Fruit fly (Drosophila melanogaster) whole organism, pupa: ENCODE data around the gene CG15423.

Experiments used
- CG10348 ChIP-seq: fragments of 200-800 bp; sonication (Bioruptor generic); IDR thresholded peaks from 2 replicates; pipeline ENCODE4 v1.3.6; 2022; ENCODE audit warnings: missing biosample characterization, missing genetic modification characterization
- CG12605 ChIP-seq: fragments of 200-800 bp; sonication (Bioruptor generic); IDR thresholded peaks from 2 replicates; pipeline ENCODE4 v1.3.6; 2022; ENCODE audit warnings: missing biosample characterization, missing genetic modification characterization
- CG13204 ChIP-seq: fragments of 200-800 bp; sonication (Bioruptor generic); optimal IDR thresholded peaks from 2 replicates; lab custom pipeline; 2018; ENCODE audit warnings: missing biosample characterization, mild to moderate bottlenecking, missing genetic modification characterization, moderate library complexity
- CG14655 ChIP-seq: fragments of 200-800 bp; sonication (Bioruptor generic); optimal IDR thresholded peaks from 3 replicates; lab custom pipeline; 2017; ENCODE audit warnings: mild to moderate bottlenecking, missing biosample characterization, missing genetic modification reagents, missing genetic modification characterization
- CG15710 ChIP-seq: fragments of 200-800 bp; sonication (Bioruptor generic); optimal IDR thresholded peaks from 2 replicates; lab custom pipeline; 2018; ENCODE audit warnings: missing biosample characterization, mild to moderate bottlenecking, missing genetic modification characterization, moderate library complexity
- CG17806 ChIP-seq: fragments of 200-800 bp; sonication (Bioruptor generic); optimal IDR thresholded peaks from 2 replicates; lab custom pipeline; 2018; ENCODE audit warnings: missing biosample characterization, mild to moderate bottlenecking, missing genetic modification characterization, moderate library complexity
- CG34367 ChIP-seq: fragments of 200-800 bp; sonication (Bioruptor generic); optimal IDR thresholded peaks from 2 replicates; lab custom pipeline; 2018; ENCODE audit warnings: missing biosample characterization, mild to moderate bottlenecking, missing genetic modification characterization
- CG4496 ChIP-seq: fragments of 200-800 bp; sonication (Bioruptor generic); IDR thresholded peaks from 3 replicates; pipeline ENCODE4 v1.3.6; 2022; ENCODE audit warnings: missing biosample characterization, missing genetic modification characterization
- CG8159 ChIP-seq: fragments of 200-800 bp; sonication (Bioruptor generic); optimal IDR thresholded peaks from 3 replicates; lab custom pipeline; 2018; ENCODE audit warnings: missing biosample characterization, mild to moderate bottlenecking, missing genetic modification characterization, moderate library complexity
- CG8301 ChIP-seq: fragments of 200-800 bp; sonication (Bioruptor generic); optimal IDR thresholded peaks from 2 replicates; lab custom pipeline; 2018; ENCODE audit warnings: missing biosample characterization, mild to moderate bottlenecking, missing genetic modification characterization
- CG9948 ChIP-seq: fragments of 200-800 bp; sonication (Bioruptor generic); optimal IDR thresholded peaks from 2 replicates; lab custom pipeline; 2018; ENCODE audit warnings: missing biosample characterization, mild to moderate bottlenecking, missing genetic modification characterization, moderate library complexity
- D1 ChIP-seq: fragments of 200-800 bp; sonication (Bioruptor generic); optimal IDR thresholded peaks from 2 replicates; lab custom pipeline; 2018; ENCODE audit warnings: missing biosample characterization, mild to moderate bottlenecking, missing genetic modification characterization, moderate library complexity
- Ets98B ChIP-seq: fragments of 200-800 bp; sonication (Bioruptor generic); IDR thresholded peaks from 2 replicates; pipeline ENCODE4 v1.3.6; 2022; ENCODE audit warnings: missing biosample characterization, missing genetic modification characterization
- Pif1A ChIP-seq: fragments of 200-800 bp; sonication (Bioruptor generic); optimal IDR thresholded peaks from 3 replicates; lab custom pipeline; 2016; ENCODE audit warnings: missing biosample characterization, missing genetic modification characterization
- Pif1B ChIP-seq: fragments of 200-800 bp; sonication (Bioruptor generic); optimal IDR thresholded peaks from 3 replicates; lab custom pipeline; 2016; ENCODE audit warnings: missing biosample characterization, missing genetic modification characterization
- Snoo ChIP-seq: fragments of 200-800 bp; sonication (Bioruptor generic); optimal IDR thresholded peaks from 3 replicates; lab custom pipeline; 2017; ENCODE audit warnings: missing biosample characterization, mild to moderate bottlenecking, missing genetic modification characterization, inconsistent platforms
- gl ChIP-seq: fragments of 200-800 bp; sonication (Bioruptor generic); optimal IDR thresholded peaks from 2 replicates; lab custom pipeline; 2018; ENCODE audit warnings: missing biosample characterization, mild to moderate bottlenecking, missing genetic modification characterization

CG15423 gene

DNA sequence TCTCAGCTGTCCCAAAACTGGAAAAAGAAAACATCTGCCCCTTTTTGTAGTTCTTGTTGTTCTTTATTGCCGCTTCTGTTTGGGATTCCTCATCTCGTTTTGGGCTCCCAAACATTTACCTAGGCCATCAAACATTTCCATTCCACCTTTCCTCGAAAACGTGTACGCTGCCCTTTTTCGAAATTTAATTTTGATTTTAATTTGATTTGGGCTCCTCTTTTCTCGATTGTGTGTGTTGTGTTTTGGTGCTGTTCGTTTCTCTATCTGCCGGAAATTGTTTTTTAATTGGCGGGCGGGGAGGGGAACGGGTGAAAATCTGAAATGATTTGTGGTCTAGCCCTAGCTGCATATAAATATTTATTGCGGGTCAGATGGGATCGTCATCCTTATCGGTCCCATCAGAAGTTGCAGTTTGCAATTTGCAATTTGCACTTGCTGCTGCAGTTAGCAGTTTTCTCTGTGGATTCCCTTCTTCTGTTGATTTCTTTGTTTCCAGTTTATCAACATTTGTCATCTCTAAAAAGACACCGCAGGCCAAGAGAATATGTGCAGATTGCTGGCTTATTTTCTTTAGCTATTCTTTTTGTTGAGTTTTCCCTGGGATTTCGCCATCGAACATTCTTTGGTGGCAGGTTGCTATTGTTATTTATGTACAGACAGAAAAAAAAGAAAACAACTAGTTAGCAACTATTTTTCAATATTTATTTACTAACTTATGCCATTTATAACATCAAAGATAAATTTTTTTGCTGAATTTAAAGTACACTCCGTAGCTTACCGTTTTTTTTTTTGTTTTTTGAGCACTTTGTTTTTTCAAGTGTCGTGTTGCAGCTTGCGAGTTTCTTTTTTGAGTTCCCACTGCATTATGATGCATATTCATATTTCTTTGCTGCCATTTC, 49.3 kb downstream of the CG15423 start:
- TF ChIP-seq CG12605 (0 out of 2 replicates have a peak, but pooled peaks have one; percentile 40), CG9948 (peak; percentile 56), Pif1A (GFP tag; lab: Kevin White, UChicago) (peak; percentile 50), CG17806 (tag; lab: Kevin White, UChicago) (peak; percentile 53), CG14655 (GFP tag; lab: Kevin White, UChicago) (peak; percentile 40), Snoo (peak; percentile 25), CG34367 (tag; lab: Kevin White, UChicago) (no peak), gl (tag; lab: Kevin White, UChicago) (no peak), D1 (no peak), Pif1B (peak; percentile 23), CG4496 (peak; percentile 60; the same call in 1 of the 3 replicates), CG10348 (GFP tag; lab: Robert Waterston, UW) (no peak), CG8301 (tag; lab: Kevin White, UChicago) (peak; percentile 39), CG8159 (tag; lab: Kevin White, UChicago) (peak; percentile 66), CG13204 (GFP tag; lab: Kevin White, UChicago) (no peak), Ets98B (peak; percentile 44), CG15710 (tag; lab: Kevin White, UChicago) (peak; percentile 46)
